Worm (Caenorhabditis elegans): ENCODE results near the gene ZK354.2.
"Not testable (repeated sequence)": the region's sequence is repeated elsewhere in the genome, so short reads cannot be mapped to it uniquely, and the experiment has no call there.

ce11 chrIV:5308046-5308643, 5.1 kb upstream of the ZK354.2 start, which contains the start of the genes ZK354.9 and msp-58:
- not testable (repeated sequence) for TF ChIP-seq eyg-1 (tag; optimal IDR thresholded peaks at IDR 0.05); zip-5 (tag; optimal IDR thresholded peaks at IDR 0.05); unc-86 (tag; optimal IDR thresholded peaks at IDR 0.05); fkh-10 (GFP tag; optimal IDR thresholded peaks at IDR 0.05); ama-1 (optimal IDR thresholded peaks at IDR 0.05); unc-55 (GFP tag; optimal IDR thresholded peaks at IDR 0.05); che-1 (tag; optimal IDR thresholded peaks at IDR 0.05); nhr-11 (tag; optimal IDR thresholded peaks at IDR 0.05); pag-3 (tag; optimal IDR thresholded peaks at IDR 0.05; ENCODE audit: borderline replicate concordance); hlh-8 (tag; optimal IDR thresholded peaks at IDR 0.05); pha-4 (tag; optimal IDR thresholded peaks at IDR 0.05); Y22D7AL.16 (tag; optimal IDR thresholded peaks at IDR 0.05)
